Fruit fly (Drosophila melanogaster) ovary, adult (tissue): Measurements from ENCODE around the gene rec.

Experiments
- CG17801 ChIP-seq: fragments of 200-800 bp; optimal IDR thresholded peaks from 2 replicates; lab custom pipeline; 2019; ENCODE audit warnings: missing biosample characterization, mild to moderate bottlenecking, missing genetic modification characterization, moderate library complexity; ENCODE audit not compliant: partially characterized antibody

Gene rec

DNA sequence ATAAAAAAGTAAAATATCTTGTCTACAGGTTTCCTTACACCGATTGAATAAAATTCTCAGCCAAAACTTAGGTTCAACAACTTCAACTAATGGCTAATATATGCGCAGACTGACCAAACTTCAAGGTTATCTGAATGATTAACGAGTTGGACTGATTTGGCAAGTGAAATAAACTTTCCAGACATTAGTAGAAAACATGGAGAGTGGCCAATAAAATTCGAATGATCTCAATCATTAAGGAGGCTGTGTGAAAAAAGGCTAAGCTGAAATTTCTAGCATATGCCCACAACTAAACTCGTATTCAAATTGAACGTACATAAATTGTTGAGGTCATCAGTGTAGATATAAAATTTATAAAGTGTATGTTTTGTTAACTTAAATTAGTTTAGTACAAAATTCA lies 52.9 kb downstream of the rec start, which contains the start of gene CG5614:
CG5614 (plus strand) TSS at position 301 of the 400 bp plus-strand sequence.
- TF ChIP-seq CG17801 = no peak

DNA sequence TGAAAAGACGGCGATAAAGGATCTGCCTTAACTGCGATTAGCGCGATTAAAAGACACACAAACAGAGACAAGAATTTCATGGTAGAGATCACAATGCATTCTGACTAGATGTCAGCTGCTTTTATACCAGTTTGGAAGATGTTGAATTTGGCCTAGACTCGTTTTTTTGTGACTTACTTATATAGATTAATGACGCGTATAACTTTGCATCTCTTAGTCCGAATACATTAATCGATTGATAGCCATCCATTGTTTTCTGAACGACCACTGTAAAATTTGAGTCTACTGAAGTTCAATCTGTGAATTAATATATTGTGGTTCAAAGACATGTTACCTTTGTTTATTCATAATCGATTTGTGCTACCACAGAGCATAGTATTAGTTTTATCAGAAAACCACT lies 57.2 kb downstream of the rec start, which contains the start of gene CG45207:
CG45207 (minus strand) TSS at position 101 of the 400 bp plus-strand sequence.
- TF ChIP-seq CG17801 = no peak

DNA sequence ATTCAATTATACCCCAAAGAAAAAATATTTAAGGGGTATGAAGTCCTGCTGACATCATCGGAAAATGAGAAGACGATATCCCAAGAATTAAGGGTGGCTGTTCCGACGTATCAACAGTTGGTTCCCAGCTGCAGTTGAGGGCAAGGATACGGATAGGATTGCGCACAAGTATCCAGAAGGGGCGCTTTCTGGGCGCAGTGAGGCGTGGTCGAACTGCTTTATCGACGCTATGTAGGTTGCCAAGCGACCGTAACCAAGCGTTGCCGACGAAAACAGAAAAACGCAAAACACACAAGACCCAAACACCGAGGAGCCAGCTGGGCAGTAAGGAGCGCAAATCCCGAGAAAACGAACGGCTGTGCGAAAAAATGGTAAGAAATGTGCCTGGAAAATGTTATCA lies 58.3 kb downstream of the rec start, which contains the start of gene Ttc26:
Ttc26 (plus strand) TSS at position 289 of the 400 bp plus-strand sequence.
- TF ChIP-seq CG17801 = no peak
